Fruit fly (Drosophila melanogaster): ENCODE measurements around the gene CG18747.

dm6 chr3R:7785784-7786183 lies 2.5 kb upstream of the CG18747 start, which contains the start of gene CG18745:
- TF ChIP-seq CTCF (optimal IDR thresholded peaks at IDR 0.05) = no peak
- TF ChIP-seq CG8478 (optimal IDR thresholded peaks at IDR 0.05) = no peak

Data from S2 (cell line).